Worm (Caenorhabditis elegans): ENCODE results near the gene gars-1.

gars-1 gene

ce11 chrIII:5173139-5173538, 9.7 kb upstream of the gars-1 start, which contains the start of gene emb-1:
emb-1 (plus strand) TSS chrIII:5173439.
- TF ChIP-seq ama-1 (optimal IDR thresholded peaks at IDR 0.05) = no peak
- no peak for TF ChIP-seq hmg-4 (GFP tag; optimal IDR thresholded peaks at IDR 0.05)
- TF ChIP-seq aly-1 (tag; optimal IDR thresholded peaks at IDR 0.05) = no peak
- no peak for TF ChIP-seq hmbx-1 (tag; optimal IDR thresholded peaks at IDR 0.05)
- no peak for TF ChIP-seq tbx-37 (GFP tag; conservative IDR thresholded peaks at IDR 0.05)
- TF ChIP-seq tbx-11 (GFP tag; IDR thresholded peaks at IDR 0.05) = no peak
- TF ChIP-seq sea-1 (GFP tag; conservative IDR thresholded peaks at IDR 0.05) = no peak
- no peak for TF ChIP-seq tra-4 (tag; optimal IDR thresholded peaks at IDR 0.05)
- no peak for TF ChIP-seq F13C5.2 (tag; optimal IDR thresholded peaks at IDR 0.05)
- TF ChIP-seq ets-7 (tag; optimal IDR thresholded peaks at IDR 0.05) = no peak
- no peak for TF ChIP-seq scrt-1 (GFP tag; IDR thresholded peaks at IDR 0.05)
- TF ChIP-seq hnd-1 (tag; optimal IDR thresholded peaks at IDR 0.05) = no peak
- no peak for TF ChIP-seq B0310.2 (tag; optimal IDR thresholded peaks at IDR 0.05)
- TF ChIP-seq ceh-36 (tag; optimal IDR thresholded peaks at IDR 0.05) = no peak
- TF ChIP-seq flt-1 (GFP tag; IDR thresholded peaks at IDR 0.05) = no peak
- TF ChIP-seq pes-1 (GFP tag; IDR thresholded peaks at IDR 0.05) = no peak
- TF ChIP-seq ceh-13 (GFP tag; optimal IDR thresholded peaks at IDR 0.05) = no peak

- peak; percentile 33 for TF ChIP-seq hnd-1 (tag; optimal IDR thresholded peaks at IDR 0.05)
- peak; percentile 93 for TF ChIP-seq tbx-37 (GFP tag; conservative IDR thresholded peaks at IDR 0.05)
- peak; percentile 68; the same call in 1 of the 2 replicates for TF ChIP-seq tbx-11 (GFP tag; IDR thresholded peaks at IDR 0.05)
- TF ChIP-seq ceh-36 (tag; optimal IDR thresholded peaks at IDR 0.05) = peak; percentile 13
- peak; percentile 75 for TF ChIP-seq flt-1 (GFP tag; IDR thresholded peaks at IDR 0.05)
- TF ChIP-seq ceh-13 (GFP tag; optimal IDR thresholded peaks at IDR 0.05) = peak; percentile 10
- peak; percentile 88 for TF ChIP-seq pes-1 (GFP tag; IDR thresholded peaks at IDR 0.05)
- no peak for TF ChIP-seq tra-4 (tag; optimal IDR thresholded peaks at IDR 0.05)
- TF ChIP-seq aly-1 (tag; optimal IDR thresholded peaks at IDR 0.05) = peak; percentile 16
- no peak for TF ChIP-seq ama-1 (optimal IDR thresholded peaks at IDR 0.05)
- peak; percentile 82 for TF ChIP-seq ets-7 (tag; optimal IDR thresholded peaks at IDR 0.05)
- peak; percentile 26 for TF ChIP-seq B0310.2 (tag; optimal IDR thresholded peaks at IDR 0.05)
- no peak for TF ChIP-seq hmbx-1 (tag; optimal IDR thresholded peaks at IDR 0.05)
- TF ChIP-seq hmg-4 (GFP tag; optimal IDR thresholded peaks at IDR 0.05) = peak; percentile 53
- peak; percentile 60; the same call in 1 of the 2 replicates for TF ChIP-seq scrt-1 (GFP tag; IDR thresholded peaks at IDR 0.05)
- peak; percentile 81 for TF ChIP-seq sea-1 (GFP tag; conservative IDR thresholded peaks at IDR 0.05)
- TF ChIP-seq F13C5.2 (tag; optimal IDR thresholded peaks at IDR 0.05) = peak; percentile 50
Measured at ce11 chrIII:5172470-5172869, 9.0 kb upstream of the gars-1 start, which contains the start of gene K10D2.5. K10D2.5 (plus strand) TSS chrIII:5172720.

- TF ChIP-seq tra-4 (tag; optimal IDR thresholded peaks at IDR 0.05) (no peak), tbx-11 (GFP tag; IDR thresholded peaks at IDR 0.05) (no peak), ama-1 (optimal IDR thresholded peaks at IDR 0.05) (no peak), flt-1 (GFP tag; IDR thresholded peaks at IDR 0.05) (no peak), hmbx-1 (tag; optimal IDR thresholded peaks at IDR 0.05) (no peak), hnd-1 (tag; optimal IDR thresholded peaks at IDR 0.05) (no peak), aly-1 (tag; optimal IDR thresholded peaks at IDR 0.05) (no peak), pes-1 (GFP tag; IDR thresholded peaks at IDR 0.05) (no peak), ets-7 (tag; optimal IDR thresholded peaks at IDR 0.05) (no peak), ceh-13 (GFP tag; optimal IDR thresholded peaks at IDR 0.05) (no peak)
Measured at ce11 chrIII:5171945-5172344, 8.5 kb upstream of the gars-1 start, which contains the start of gene prp-19. prp-19 (minus strand) TSS chrIII:5172045.

ce11 chrIII:5169699-5170098, 6.3 kb upstream of the gars-1 start, which contains the start of gene ulp-1:
ulp-1 (minus strand) TSS chrIII:5169799.
- TF ChIP-seq tra-4 (tag; optimal IDR thresholded peaks at IDR 0.05) = no peak
- TF ChIP-seq flt-1 (GFP tag; IDR thresholded peaks at IDR 0.05) = no peak

ce11 chrIII:5165745-5166144, 2.3 kb upstream of the gars-1 start:
- no peak for TF ChIP-seq F13C5.2 (tag; optimal IDR thresholded peaks at IDR 0.05)
- no peak for TF ChIP-seq pes-1 (GFP tag; IDR thresholded peaks at IDR 0.05)
- no peak for TF ChIP-seq ets-7 (tag; optimal IDR thresholded peaks at IDR 0.05)
- TF ChIP-seq hnd-1 (tag; optimal IDR thresholded peaks at IDR 0.05) = no peak
- TF ChIP-seq B0310.2 (tag; optimal IDR thresholded peaks at IDR 0.05) = no peak
- TF ChIP-seq ceh-13 (GFP tag; optimal IDR thresholded peaks at IDR 0.05) = no peak
- no peak for TF ChIP-seq hmg-4 (GFP tag; optimal IDR thresholded peaks at IDR 0.05)
- no peak for TF ChIP-seq tbx-37 (GFP tag; conservative IDR thresholded peaks at IDR 0.05)
- no peak for TF ChIP-seq ama-1 (optimal IDR thresholded peaks at IDR 0.05)
- no peak for TF ChIP-seq scrt-1 (GFP tag; IDR thresholded peaks at IDR 0.05)
- no peak for TF ChIP-seq ceh-36 (tag; optimal IDR thresholded peaks at IDR 0.05)
- TF ChIP-seq sea-1 (GFP tag; conservative IDR thresholded peaks at IDR 0.05) = no peak
- TF ChIP-seq tra-4 (tag; optimal IDR thresholded peaks at IDR 0.05) = no peak
- TF ChIP-seq hmbx-1 (tag; optimal IDR thresholded peaks at IDR 0.05) = no peak
- no peak for TF ChIP-seq aly-1 (tag; optimal IDR thresholded peaks at IDR 0.05)

- TF ChIP-seq ama-1 (optimal IDR thresholded peaks at IDR 0.05) (peak; percentile 35), ets-7 (tag; optimal IDR thresholded peaks at IDR 0.05) (no peak)
Measured at ce11 chrIII:5165211-5165610, 1.8 kb upstream of the gars-1 start, which contains the start of gene T10F2.2. T10F2.2 (minus strand) TSS chrIII:5165311.

- no peak for TF ChIP-seq flt-1 (GFP tag; IDR thresholded peaks at IDR 0.05)
- no peak for TF ChIP-seq tra-4 (tag; optimal IDR thresholded peaks at IDR 0.05)
- no peak for TF ChIP-seq tbx-37 (GFP tag; conservative IDR thresholded peaks at IDR 0.05)
- no peak for TF ChIP-seq aly-1 (tag; optimal IDR thresholded peaks at IDR 0.05)
- TF ChIP-seq tbx-11 (GFP tag; IDR thresholded peaks at IDR 0.05) = no peak
- TF ChIP-seq pes-1 (GFP tag; IDR thresholded peaks at IDR 0.05) = no peak
- no peak for TF ChIP-seq ama-1 (optimal IDR thresholded peaks at IDR 0.05)
- TF ChIP-seq scrt-1 (GFP tag; IDR thresholded peaks at IDR 0.05) = no peak
- TF ChIP-seq hmbx-1 (tag; optimal IDR thresholded peaks at IDR 0.05) = no peak
- TF ChIP-seq ceh-13 (GFP tag; optimal IDR thresholded peaks at IDR 0.05) = no peak
- no peak for TF ChIP-seq sea-1 (GFP tag; conservative IDR thresholded peaks at IDR 0.05)
- no peak for TF ChIP-seq hmg-4 (GFP tag; optimal IDR thresholded peaks at IDR 0.05)
- no peak for TF ChIP-seq ets-7 (tag; optimal IDR thresholded peaks at IDR 0.05)
- no peak for TF ChIP-seq ceh-36 (tag; optimal IDR thresholded peaks at IDR 0.05)
- no peak for TF ChIP-seq B0310.2 (tag; optimal IDR thresholded peaks at IDR 0.05)
Measured at ce11 chrIII:5160803-5161202, 2.6 kb downstream of the gars-1 start.
